Fruit fly (Drosophila melanogaster) whole organism, prepupa: ENCODE results near the gene spirit.

Experiments used
- CG11902 ChIP-seq: fragments of 200-800 bp; sonication (Bioruptor generic); optimal IDR thresholded peaks from 3 replicates; lab custom pipeline; 2016; ENCODE audit warnings: missing biosample characterization, missing genetic modification characterization
- CG16779 ChIP-seq: fragments of 200-800 bp; sonication (Bioruptor generic); optimal IDR thresholded peaks from 3 replicates; lab custom pipeline; 2017; ENCODE audit warnings: missing biosample characterization, mild to moderate bottlenecking, missing genetic modification characterization
- CG31627 ChIP-seq: fragments of 200-800 bp; sonication (Bioruptor generic); optimal IDR thresholded peaks from 3 replicates; lab custom pipeline; 2016; ENCODE audit warnings: missing biosample characterization, missing genetic modification characterization
- CG32006 ChIP-seq: fragments of 200-800 bp; sonication (Bioruptor generic); optimal IDR thresholded peaks from 3 replicates; lab custom pipeline; 2017; ENCODE audit warnings: missing biosample characterization, mild to moderate bottlenecking, missing genetic modification characterization
- CG6276 ChIP-seq: fragments of 200-800 bp; sonication (Bioruptor generic); optimal IDR thresholded peaks from 2 replicates; lab custom pipeline; 2017; ENCODE audit warnings: missing biosample characterization, mild to moderate bottlenecking, missing genetic modification characterization
- CG6792 ChIP-seq: fragments of 200-800 bp; sonication (Bioruptor generic); optimal IDR thresholded peaks from 3 replicates; lab custom pipeline; 2016; ENCODE audit warnings: missing biosample characterization, missing genetic modification characterization
- CG6808 ChIP-seq: fragments of 200-800 bp; sonication (Bioruptor generic); optimal IDR thresholded peaks from 3 replicates; lab custom pipeline; 2017; ENCODE audit warnings: missing biosample characterization, missing genetic modification characterization, mild to moderate bottlenecking, moderate library complexity, missing genetic modification reagents
- Gug ChIP-seq: fragments of 200-800 bp; sonication (Bioruptor generic); IDR thresholded peaks from 2 replicates; pipeline ENCODE4 v1.3.6; 2022; ENCODE audit warnings: missing biosample characterization, missing genetic modification characterization
- Hr39 ChIP-seq: fragments of 200-800 bp; sonication (Bioruptor generic); optimal IDR thresholded peaks from 2 replicates; lab custom pipeline; 2016; ENCODE audit warnings: missing biosample characterization, missing genetic modification characterization
- Sox102F ChIP-seq: fragments of 200-800 bp; sonication (Bioruptor generic); optimal IDR thresholded peaks from 2 replicates; lab custom pipeline; 2016; ENCODE audit warnings: missing biosample characterization, mild to moderate bottlenecking, missing genetic modification characterization
- dsx ChIP-seq: fragments of 200-800 bp; optimal IDR thresholded peaks from 3 replicates; lab custom pipeline; 2019; ENCODE audit warnings: missing biosample characterization, mild to moderate bottlenecking, missing genetic modification characterization, moderate library complexity; ENCODE audit not compliant: poor library complexity, severe bottlenecking
- fkh ChIP-seq: fragments of 200-800 bp; sonication (Bioruptor generic); optimal IDR thresholded peaks from 3 replicates; lab custom pipeline; 2017; ENCODE audit warnings: missing biosample characterization, mild to moderate bottlenecking, missing genetic modification characterization, moderate library complexity

DNA sequence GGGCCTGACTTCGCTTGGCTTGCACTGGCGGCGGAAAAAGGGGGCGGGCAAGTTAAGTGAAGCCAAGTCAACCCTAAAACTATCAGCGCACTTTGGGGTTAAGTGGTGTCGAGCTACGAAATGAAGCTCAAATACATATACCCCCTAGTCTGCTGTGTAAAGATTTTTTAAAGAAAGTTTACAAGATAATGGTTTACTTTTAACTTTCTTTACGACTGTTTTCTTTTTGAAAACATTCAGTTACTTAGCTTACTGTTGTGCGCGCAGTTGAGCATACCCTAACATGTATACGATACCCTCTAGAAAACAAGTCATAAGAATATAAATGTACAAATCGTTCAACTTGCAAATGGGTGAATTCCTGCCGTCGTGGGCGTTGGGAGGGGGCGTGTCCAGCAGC lies 30.7 kb downstream of the spirit start:
- TF ChIP-seq CG31627 (GFP tag; lab: Kevin White, UChicago) (no peak), Gug (GFP tag; lab: Robert Waterston, UW) (no peak), dsx (no peak), CG32006 (GFP tag; lab: Kevin White, UChicago) (no peak), CG11902 (GFP tag; lab: Kevin White, UChicago) (no peak), Hr39 (no peak), Sox102F (GFP tag; lab: Kevin White, UChicago) (no peak), CG6808 (GFP tag; lab: Kevin White, UChicago) (no peak), CG6792 (GFP tag; lab: Kevin White, UChicago) (no peak), fkh (GFP tag; lab: Kevin White, UChicago) (no peak), CG16779 (tag; lab: Kevin White, UChicago) (no peak), CG6276 (GFP tag; lab: Kevin White, UChicago) (no peak)
